In genomic region chrIV:13777480-13777879, ce11 we compare ENCODE assay signal across 8 worm cellular contexts.
TF ChIP-seq lines count a peak whose summit lies in the region.

rpl-18 (plus strand) TSS chrIV:13777865.

TF ChIP-seq in whole organism, L1 larva, 84 proteins besides CTCF, POLR2A, EP300 and RAD21 (continues in another document):
- TF ChIP-seq efl-3 (GFP tag; optimal IDR thresholded peaks at IDR 0.05; lab: Kevin White, UChicago) (no peak), xbp-1 (tag; optimal IDR thresholded peaks at IDR 0.05; lab: Kevin White, UChicago) (peak; percentile 80), hlh-4 (tag; optimal IDR thresholded peaks at IDR 0.05; lab: Kevin White, UChicago) (no peak), pag-3 (tag; optimal IDR thresholded peaks at IDR 0.05; lab: Kevin White, UChicago; ENCODE audit: borderline replicate concordance, insufficient read depth) (no peak), efl-1 (optimal IDR thresholded peaks at IDR 0.05; lab: Kevin White, UChicago) (peak; percentile 81 to 85), efl-1 (GFP tag; optimal IDR thresholded peaks at IDR 0.05 in 1 of 2; lab: Kevin White, UChicago) (peak; percentile 77 to 96), rnt-1 (tag; optimal IDR thresholded peaks at IDR 0.05; lab: Kevin White, UChicago) (peak; percentile 80), isw-1 (GFP tag; IDR thresholded peaks at IDR 0.05; lab: Robert Waterston, UW) (peak; percentile 65), unc-62 (GFP tag; optimal IDR thresholded peaks at IDR 0.05; lab: Kevin White, UChicago) (no peak), sptf-1 (tag; optimal IDR thresholded peaks at IDR 0.05; lab: Kevin White, UChicago) (no peak), C16A3.4 (tag; optimal IDR thresholded peaks at IDR 0.05; lab: Kevin White, UChicago) (peak; percentile 83)

TF ChIP-seq in whole organism, L2 larva, 48 proteins besides CTCF, POLR2A, EP300 and RAD21 (continues in another document):
- TF ChIP-seq ztf-11 (tag; optimal IDR thresholded peaks at IDR 0.05; lab: Kevin White, UChicago) (no peak), nhr-129 (tag; optimal IDR thresholded peaks at IDR 0.05; lab: Kevin White, UChicago) (peak; percentile 91), mbf-1 (tag; optimal IDR thresholded peaks at IDR 0.05; lab: Kevin White, UChicago) (no peak), fos-1 (tag; optimal IDR thresholded peaks at IDR 0.05; lab: Kevin White, UChicago) (peak; percentile 36), F13H6.1 (tag; optimal IDR thresholded peaks at IDR 0.05; lab: Kevin White, UChicago) (peak; percentile 40), sem-4 (tag; optimal IDR thresholded peaks at IDR 0.05; lab: Kevin White, UChicago) (peak; percentile 27), snpc-4 (tag; optimal IDR thresholded peaks at IDR 0.05; lab: Kevin White, UChicago) (peak; percentile 71), nhr-12 (tag; optimal IDR thresholded peaks at IDR 0.05; lab: Kevin White, UChicago) (no peak), gmeb-1 (tag; optimal IDR thresholded peaks at IDR 0.05; lab: Kevin White, UChicago) (peak; percentile 73), Y55F3AM.14 (GFP tag; optimal IDR thresholded peaks at IDR 0.05; lab: Kevin White, UChicago) (no peak), lsy-2 (tag; optimal IDR thresholded peaks at IDR 0.05; lab: Kevin White, UChicago) (peak; percentile 57 to 92)

TF ChIP-seq in whole organism, L3 larva, 47 proteins besides CTCF, POLR2A, EP300 and RAD21 (continues in another document):
- TF ChIP-seq pqm-1 (tag; optimal IDR thresholded peaks at IDR 0.05; lab: Kevin White, UChicago) (peak; percentile 27), nhr-67 (tag; optimal IDR thresholded peaks at IDR 0.05; lab: Kevin White, UChicago) (no peak), snpc-4 (tag; optimal IDR thresholded peaks at IDR 0.05; lab: Kevin White, UChicago) (peak; percentile 78), nfya-1 (tag; optimal IDR thresholded peaks at IDR 0.05; lab: Kevin White, UChicago; ENCODE audit: insufficient read depth) (peak; percentile 89), fkh-2 (tag; optimal IDR thresholded peaks at IDR 0.05; lab: Kevin White, UChicago) (no peak), lin-15B (tag; optimal IDR thresholded peaks at IDR 0.05; lab: Kevin White, UChicago) (peak; percentile 99), nhr-23 (tag; optimal IDR thresholded peaks at IDR 0.05; lab: Kevin White, UChicago) (peak; percentile 80), hmg-11 (tag; optimal IDR thresholded peaks at IDR 0.05; lab: Kevin White, UChicago) (peak; percentile 48), elt-2 (tag; optimal IDR thresholded peaks at IDR 0.05; lab: Kevin White, UChicago) (peak; percentile 37), R02D3.7 (tag; optimal IDR thresholded peaks at IDR 0.05; lab: Kevin White, UChicago) (peak; percentile 27), pha-4 (tag; optimal IDR thresholded peaks at IDR 0.05; lab: Kevin White, UChicago) (peak; percentile 95), egl-5 (tag; optimal IDR thresholded peaks at IDR 0.05; lab: Kevin White, UChicago) (peak; percentile 65)

TF ChIP-seq in whole organism, L4 larva, 104 proteins besides CTCF, POLR2A, EP300 and RAD21 (continues in another document):
- TF ChIP-seq T20F7.1 (GFP tag; optimal IDR thresholded peaks at IDR 0.05; lab: Kevin White, UChicago) (peak; percentile 98), spr-3 (GFP tag; optimal IDR thresholded peaks at IDR 0.05; lab: Kevin White, UChicago) (no peak), ama-1 (optimal IDR thresholded peaks at IDR 0.05; lab: Kevin White, UChicago) (peak; percentile 4), lin-38 (GFP tag; IDR thresholded peaks at IDR 0.05; lab: Robert Waterston, UW) (peak; percentile 57), nhr-6 (tag; optimal IDR thresholded peaks at IDR 0.05; lab: Kevin White, UChicago) (peak; percentile 71), hlh-30 (tag; optimal IDR thresholded peaks at IDR 0.05; lab: Kevin White, UChicago; ENCODE audit: insufficient read depth) (peak; percentile 85), daf-16 (GFP tag; optimal IDR thresholded peaks at IDR 0.05; lab: Kevin White, UChicago) (no peak), daf-16 (tag; optimal IDR thresholded peaks at IDR 0.05; lab: Kevin White, UChicago) (peak; percentile 49), dpl-1 (GFP tag; optimal IDR thresholded peaks at IDR 0.05; lab: Kevin White, UChicago) (peak; percentile 80), madf-9 (GFP tag; conservative IDR thresholded peaks at IDR 0.05; lab: Robert Waterston, UW) (no peak), hmg-1.1 (GFP tag; IDR thresholded peaks at IDR 0.05; lab: Robert Waterston, UW) (0 out of 2 replicates have a peak, but pooled peaks have one; percentile 34), nhr-11 (tag; optimal IDR thresholded peaks at IDR 0.05; lab: Kevin White, UChicago) (peak; percentile 48)

TF ChIP-seq in whole organism, early embryonic, 17 proteins besides CTCF, POLR2A, EP300 and RAD21:
- TF ChIP-seq aly-1 (tag; optimal IDR thresholded peaks at IDR 0.05; lab: Kevin White, UChicago): no peak
- no peak for TF ChIP-seq scrt-1 (GFP tag; IDR thresholded peaks at IDR 0.05; lab: Robert Waterston, UW)
- no peak for TF ChIP-seq tbx-37 (GFP tag; conservative IDR thresholded peaks at IDR 0.05; lab: Robert Waterston, UW)
- TF ChIP-seq ets-7 (tag; optimal IDR thresholded peaks at IDR 0.05; lab: Kevin White, UChicago): no peak
- peak; percentile 22 for TF ChIP-seq F13C5.2 (tag; optimal IDR thresholded peaks at IDR 0.05; lab: Kevin White, UChicago)
- no peak for TF ChIP-seq sea-1 (GFP tag; conservative IDR thresholded peaks at IDR 0.05; lab: Robert Waterston, UW)

TF ChIP-seq in whole organism, late embryonic, 69 proteins besides CTCF, POLR2A, EP300 and RAD21:
- TF ChIP-seq fax-1 (tag; optimal IDR thresholded peaks at IDR 0.05; lab: Kevin White, UChicago): no peak
- peak; percentile 79 for TF ChIP-seq hlh-30 (tag; optimal IDR thresholded peaks at IDR 0.05; lab: Kevin White, UChicago; ENCODE audit: insufficient read depth)
- peak; percentile 80 for TF ChIP-seq nfya-1 (tag; optimal IDR thresholded peaks at IDR 0.05; lab: Kevin White, UChicago)
- TF ChIP-seq unc-55 (GFP tag; optimal IDR thresholded peaks at IDR 0.05; lab: Kevin White, UChicago): peak; percentile 36
- peak; percentile 16 for TF ChIP-seq tbx-2 (tag; optimal IDR thresholded peaks at IDR 0.05; lab: Kevin White, UChicago)
- TF ChIP-seq ttx-3 (tag; optimal IDR thresholded peaks at IDR 0.05; lab: Kevin White, UChicago): peak; percentile 18
- peak; percentile 40 for TF ChIP-seq ceh-31 (tag; optimal IDR thresholded peaks at IDR 0.05; lab: Kevin White, UChicago)
- TF ChIP-seq ets-4 (tag; optimal IDR thresholded peaks at IDR 0.05; lab: Kevin White, UChicago): no peak

TF ChIP-seq in whole organism, mixed stage, embryonic, 35 proteins besides CTCF, POLR2A, EP300 and RAD21 (continues in another document):
- TF ChIP-seq pha-4 (tag; optimal IDR thresholded peaks at IDR 0.05; lab: Kevin White, UChicago) (peak; percentile 54), unc-39 (tag; optimal IDR thresholded peaks at IDR 0.05; lab: Kevin White, UChicago) (no peak), lsy-2 (tag; optimal IDR thresholded peaks at IDR 0.05; lab: Kevin White, UChicago) (peak; percentile 80), sptf-1 (tag; optimal IDR thresholded peaks at IDR 0.05; lab: Kevin White, UChicago) (no peak), nhr-2 (tag; optimal IDR thresholded peaks at IDR 0.05; lab: Kevin White, UChicago) (no peak), unc-120 (tag; optimal IDR thresholded peaks at IDR 0.05; lab: Kevin White, UChicago; ENCODE audit: poor library complexity, severe bottlenecking) (peak; percentile 30), lin-32 (GFP tag; optimal IDR thresholded peaks at IDR 0.05; lab: Kevin White, UChicago) (no peak), flh-1 (GFP tag; optimal IDR thresholded peaks at IDR 0.05; lab: Kevin White, UChicago) (no peak), snpc-4 (tag; optimal IDR thresholded peaks at IDR 0.05; lab: Kevin White, UChicago) (no peak), ztf-11 (tag; optimal IDR thresholded peaks at IDR 0.05; lab: Kevin White, UChicago) (no peak), nhr-12 (tag; optimal IDR thresholded peaks at IDR 0.05; lab: Kevin White, UChicago) (no peak), mab-5 (tag; optimal IDR thresholded peaks at IDR 0.05; lab: Kevin White, UChicago) (no peak), ham-2 (GFP tag; optimal IDR thresholded peaks at IDR 0.05; lab: Kevin White, UChicago) (no peak), lin-13 (tag; optimal IDR thresholded peaks at IDR 0.05; lab: Kevin White, UChicago) (peak; percentile 76), ceh-43 (GFP tag; optimal IDR thresholded peaks at IDR 0.05; lab: Kevin White, UChicago) (no peak), ceh-83 (GFP tag; optimal IDR thresholded peaks at IDR 0.05; lab: Kevin White, UChicago) (no peak), blmp-1 (tag; optimal IDR thresholded peaks at IDR 0.05; lab: Kevin White, UChicago) (no peak), cnd-1 (tag; optimal IDR thresholded peaks at IDR 0.05; lab: Kevin White, UChicago) (no peak), tbx-8 (GFP tag; optimal IDR thresholded peaks at IDR 0.05; lab: Kevin White, UChicago) (no peak)

TF ChIP-seq in whole organism, young adult, 124 proteins besides CTCF, POLR2A, EP300 and RAD21 (continues in another document):
- TF ChIP-seq bed-1 (GFP tag; IDR thresholded peaks at IDR 0.05; lab: Robert Waterston, UW) (no peak), D2030.7 (GFP tag; IDR thresholded peaks at IDR 0.05; lab: Robert Waterston, UW) (peak; percentile 34; the same call in 1 of the 2 replicates), nhr-80 (tag; optimal IDR thresholded peaks at IDR 0.05; lab: Kevin White, UChicago) (no peak), lin-26 (GFP tag; IDR thresholded peaks at IDR 0.05; lab: Robert Waterston, UW) (no peak), F39B2.1 (GFP tag; IDR thresholded peaks at IDR 0.05; lab: Robert Waterston, UW) (no peak), ZK185.1 (tag; optimal IDR thresholded peaks at IDR 0.05; lab: Kevin White, UChicago; ENCODE audit: poor library complexity, severe bottlenecking) (peak; percentile 16), F33H1.4 (GFP tag; IDR thresholded peaks at IDR 0.05; lab: Robert Waterston, UW) (peak; percentile 89), ceh-58 (GFP tag; IDR thresholded peaks at IDR 0.05; lab: Robert Waterston, UW) (no peak), K11D2.4 (GFP tag; IDR thresholded peaks at IDR 0.05; lab: Robert Waterston, UW) (no peak), akir-1 (GFP tag; optimal IDR thresholded peaks at IDR 0.05; lab: Kevin White, UChicago) (no peak), zim-3 (tag; optimal IDR thresholded peaks at IDR 0.05; lab: Kevin White, UChicago) (no peak), tbp1 (GFP tag; optimal IDR thresholded peaks at IDR 0.05; lab: Kevin White, UChicago) (peak; percentile 44), T26A5.8 (tag; optimal IDR thresholded peaks at IDR 0.05; lab: Kevin White, UChicago) (no peak), efl-1 (GFP tag; optimal IDR thresholded peaks at IDR 0.05; lab: Kevin White, UChicago) (peak; percentile 29), lin-35 (GFP tag; optimal IDR thresholded peaks at IDR 0.05; lab: Kevin White, UChicago) (peak in 1 of 3 experiments; percentile 38), C17E4.6 (GFP tag; IDR thresholded peaks at IDR 0.05; lab: Robert Waterston, UW) (no peak), lag-1 (GFP tag; IDR thresholded peaks at IDR 0.05; lab: Robert Waterston, UW) (no peak), Y67H2A.10 (GFP tag; conservative IDR thresholded peaks at IDR 0.05; lab: Robert Waterston, UW) (no peak), nfya-1 (tag; optimal IDR thresholded peaks at IDR 0.05; lab: Kevin White, UChicago; ENCODE audit: borderline replicate concordance, insufficient read depth) (no peak), F23B12.7 (tag; optimal IDR thresholded peaks at IDR 0.05; lab: Kevin White, UChicago; ENCODE audit: insufficient read depth) (peak; percentile 73), mel-28 (tag; optimal IDR thresholded peaks at IDR 0.05; lab: Kevin White, UChicago; ENCODE audit: borderline replicate concordance) (no peak)
